Worm (Caenorhabditis elegans) whole organism, L4 larva: ENCODE results near the gene pax-1.

Source experiments
- D1046.2 ChIP-seq: fragments of 200-800 bp; sonication (Bioruptor generic); IDR thresholded peaks from 2 replicates; pipeline ENCODE4 v1.3.6; 2022; ENCODE audit warnings: missing genetic modification characterization, missing compliant biosample characterization
- aha-1 ChIP-seq: fragments of 150-350 bp; peaks from one replicate; lab custom pipeline; 2014; ENCODE audit warnings: missing biosample characterization, missing genetic modification characterization
- ceh-28 ChIP-seq: fragments of 150-350 bp; optimal IDR thresholded peaks from 2 replicates; lab custom pipeline; 2014; ENCODE audit warnings: missing biosample characterization, missing genetic modification reagents, missing genetic modification characterization
- cey-2 ChIP-seq: sonication (generic microtip); optimal IDR thresholded peaks from 3 replicates; lab custom pipeline; 2017; ENCODE audit warnings: missing genetic modification characterization, mild to moderate bottlenecking, missing compliant biosample characterization, antibody characterized with exemption, borderline replicate concordance; ENCODE audit not compliant: insufficient read depth
- daf-8 ChIP-seq: fragments of 200-800 bp; sonication (Bioruptor generic); IDR thresholded peaks from 2 replicates; pipeline ENCODE4 v1.3.6; 2022; ENCODE audit warnings: missing genetic modification characterization, missing compliant biosample characterization
- dpl-1 ChIP-seq: fragments of 150-350 bp; optimal IDR thresholded peaks from 2 replicates; lab custom pipeline; 2014; ENCODE audit warnings: missing biosample characterization, missing genetic modification reagents, missing genetic modification characterization
- egl-27 ChIP-seq: sonication (generic microtip); optimal IDR thresholded peaks from 3 replicates; lab custom pipeline; 2017; ENCODE audit warnings: missing biosample characterization, missing genetic modification reagents, missing genetic modification characterization
- lin-13 ChIP-seq: fragments of 150-350 bp; optimal IDR thresholded peaks from 2 replicates; lab custom pipeline; 2014; ENCODE audit warnings: missing biosample characterization, missing genetic modification reagents, missing genetic modification characterization
- lin-39 ChIP-seq: fragments of 150-350 bp; optimal IDR thresholded peaks from 2 replicates; lab custom pipeline; 2014; ENCODE audit warnings: missing biosample characterization, missing genetic modification reagents, missing genetic modification characterization
- lir-3 ChIP-seq: sonication (generic microtip); optimal IDR thresholded peaks from 2 replicates; lab custom pipeline; 2016; ENCODE audit warnings: mild to moderate bottlenecking, missing genetic modification characterization, missing compliant biosample characterization
- mep-1 ChIP-seq: fragments of 150-350 bp; sonication (generic microtip); optimal IDR thresholded peaks from 3 replicates; lab custom pipeline; 2014; ENCODE audit warnings: missing biosample characterization, missing genetic modification characterization

ce11 chrV:8266232-8266631, 41.5 kb downstream of the pax-1 start, which contains the start of gene F21F8.5:
- TF ChIP-seq D1046.2 (GFP tag; lab: Robert Waterston, UW) (no peak), aha-1 (tag; lab: Kevin White, UChicago) (no peak), egl-27 (tag; lab: Kevin White, UChicago) (no peak), lin-13 (no peak), cey-2 (tag; lab: Kevin White, UChicago) (no peak), lin-39 (tag; lab: Kevin White, UChicago) (no peak), dpl-1 (GFP tag; lab: Kevin White, UChicago) (no peak), mep-1 (tag; lab: Kevin White, UChicago) (no peak), daf-8 (GFP tag; lab: Robert Waterston, UW) (no peak), ceh-28 (tag; lab: Kevin White, UChicago) (no peak), lir-3 (tag; lab: Kevin White, UChicago) (no peak)
